Fruit fly (Drosophila melanogaster): ENCODE data around the gene CG2004.

The CG2004 gene

dm6 chrX:8720213-8720612, 5.5 kb upstream of the CG2004 start, which contains the start of gene CG1789 (continued):
- peak; percentile 84; the same call in 2 of the 3 replicates for TF ChIP-seq HLH4C (GFP tag; IDR thresholded peaks at IDR 0.05; ENCODE audit: partially characterized antibody)
- TF ChIP-seq CG2875 (GFP tag; optimal IDR thresholded peaks at IDR 0.05), result no peak
- no peak for TF ChIP-seq Hey (tag; optimal IDR thresholded peaks at IDR 0.05)
- peak; percentile 49 for TF ChIP-seq CG2120 (GFP tag; optimal IDR thresholded peaks at IDR 0.05)
- TF ChIP-seq Opbp (GFP tag; IDR thresholded peaks at IDR 0.05; ENCODE audit: partially characterized antibody), result peak; percentile 78; the same call in 2 of the 3 replicates
- no peak for TF ChIP-seq Blimp-1 (GFP tag; optimal IDR thresholded peaks at IDR 0.05)
- peak; percentile 50 for TF ChIP-seq CG34376 (GFP tag; optimal IDR thresholded peaks at IDR 0.05)
- TF ChIP-seq CG7372 (GFP tag; IDR thresholded peaks at IDR 0.05), result peak; percentile 26; the same call in 1 of the 2 replicates
- peak; percentile 10 for TF ChIP-seq zfh2 (GFP tag; optimal IDR thresholded peaks at IDR 0.05)
- TF ChIP-seq CG3726 (GFP tag; IDR thresholded peaks at IDR 0.05), result no peak
- TF ChIP-seq Mad (GFP tag; optimal IDR thresholded peaks at IDR 0.05), result peak; percentile 23
- TF ChIP-seq Camta (GFP tag; optimal IDR thresholded peaks at IDR 0.05), result peak; percentile 13
- no peak for TF ChIP-seq Optix (GFP tag; IDR thresholded peaks at IDR 0.05)
- TF ChIP-seq tll (GFP tag; optimal IDR thresholded peaks at IDR 0.05), result peak in 1 of 2 experiments; percentile 11
- TF ChIP-seq trh (GFP tag; optimal IDR thresholded peaks at IDR 0.05), result no peak
- TF ChIP-seq CG8924 (tag; optimal IDR thresholded peaks at IDR 0.05), result no peak
- TF ChIP-seq CG3065 (GFP tag; optimal IDR thresholded peaks at IDR 0.05), result no peak
- peak; percentile 25 for TF ChIP-seq CG12391 (tag; optimal IDR thresholded peaks at IDR 0.05)
- TF ChIP-seq Fer1 (GFP tag; optimal IDR thresholded peaks at IDR 0.05), result no peak
- peak; percentile 72; the same call in 1 of the 2 replicates for TF ChIP-seq CG42726 (GFP tag; IDR thresholded peaks at IDR 0.05; ENCODE audit: partially characterized antibody)
- TF ChIP-seq Eip74EF (GFP tag; optimal IDR thresholded peaks at IDR 0.05), result no peak
- TF ChIP-seq hb (GFP tag; IDR thresholded peaks at IDR 0.05; ENCODE audit: partially characterized antibody), result peak; percentile 80
- no peak for TF ChIP-seq tin (GFP tag; optimal IDR thresholded peaks at IDR 0.05)
- TF ChIP-seq Myb (GFP tag; optimal IDR thresholded peaks at IDR 0.05), result peak; percentile 38
- TF ChIP-seq CG43689 (GFP tag; IDR thresholded peaks at IDR 0.05), result no peak
- TF ChIP-seq Rx (GFP tag; IDR thresholded peaks at IDR 0.05), result no peak
- TF ChIP-seq crol (GFP tag; IDR thresholded peaks at IDR 0.05), result no peak
- TF ChIP-seq mld (GFP tag; IDR thresholded peaks at IDR 0.05; ENCODE audit: partially characterized antibody), result peak; percentile 69; the same call in 1 of the 3 replicates
- TF ChIP-seq CG11695 (GFP tag; IDR thresholded peaks at IDR 0.05), result no peak
- TF ChIP-seq CG4424 (GFP tag; optimal IDR thresholded peaks at IDR 0.05), result no peak
- no peak for TF ChIP-seq kni (GFP tag; optimal IDR thresholded peaks at IDR 0.05)
- TF ChIP-seq gsb (GFP tag; IDR thresholded peaks at IDR 0.05), result no peak
- TF ChIP-seq oc (tag; optimal IDR thresholded peaks at IDR 0.05), result no peak
- no peak for TF ChIP-seq kah (GFP tag; optimal IDR thresholded peaks at IDR 0.05)
- no peak for TF ChIP-seq br (optimal IDR thresholded peaks at IDR 0.05)
- TF ChIP-seq unc-4 (GFP tag; IDR thresholded peaks at IDR 0.05; ENCODE audit: partially characterized antibody), result peak; percentile 94
- TF ChIP-seq row (GFP tag; IDR thresholded peaks at IDR 0.05), result peak; percentile 86
- TF ChIP-seq sc (optimal IDR thresholded peaks at IDR 0.05), result no peak
- TF ChIP-seq sc (GFP tag; optimal IDR thresholded peaks at IDR 0.05), result no peak
- TF ChIP-seq Hmx (GFP tag; optimal IDR thresholded peaks at IDR 0.05), result no peak
- TF ChIP-seq Dek (tag; optimal IDR thresholded peaks at IDR 0.05), result no peak
- no peak for TF ChIP-seq CG30431 (GFP tag; optimal IDR thresholded peaks at IDR 0.05)
- no peak for TF ChIP-seq chn (GFP tag; optimal IDR thresholded peaks at IDR 0.05)
- TF ChIP-seq Neu2 (GFP tag; optimal IDR thresholded peaks at IDR 0.05; ENCODE audit: borderline replicate concordance), result no peak
- TF ChIP-seq dmrt99B (tag; optimal IDR thresholded peaks at IDR 0.05), result no peak
- TF ChIP-seq Pdp1 (GFP tag; optimal IDR thresholded peaks at IDR 0.05), result peak; percentile 28 to 42
- no peak for TF ChIP-seq Lim3 (GFP tag; IDR thresholded peaks at IDR 0.05)
- no peak for TF ChIP-seq ssp (GFP tag; IDR thresholded peaks at IDR 0.05)
- TF ChIP-seq otp (GFP tag; IDR thresholded peaks at IDR 0.05), result no peak
- TF ChIP-seq run (tag; optimal IDR thresholded peaks at IDR 0.05), result no peak
- peak; percentile 10 for TF ChIP-seq pb (GFP tag; optimal IDR thresholded peaks at IDR 0.05)

Data from whole organism, embryonic.